Worm (Caenorhabditis elegans): Measurements from ENCODE around the gene znf-782.

- no peak for TF ChIP-seq hmbx-1 (tag; optimal IDR thresholded peaks at IDR 0.05)
- TF ChIP-seq pes-1 (GFP tag; IDR thresholded peaks at IDR 0.05), result no peak
- TF ChIP-seq ama-1 (optimal IDR thresholded peaks at IDR 0.05), result no peak
- TF ChIP-seq ceh-36 (tag; optimal IDR thresholded peaks at IDR 0.05), result no peak
- TF ChIP-seq ets-7 (tag; optimal IDR thresholded peaks at IDR 0.05), result no peak
- no peak for TF ChIP-seq flt-1 (GFP tag; IDR thresholded peaks at IDR 0.05)
- no peak for TF ChIP-seq hnd-1 (tag; optimal IDR thresholded peaks at IDR 0.05)
- no peak for TF ChIP-seq scrt-1 (GFP tag; IDR thresholded peaks at IDR 0.05)
- no peak for TF ChIP-seq tbx-11 (GFP tag; IDR thresholded peaks at IDR 0.05)
- no peak for TF ChIP-seq hmg-4 (GFP tag; optimal IDR thresholded peaks at IDR 0.05)
- no peak for TF ChIP-seq B0310.2 (tag; optimal IDR thresholded peaks at IDR 0.05)
- no peak for TF ChIP-seq sea-1 (GFP tag; conservative IDR thresholded peaks at IDR 0.05)
These were observed 51.9 kb downstream of the znf-782 start for ce11 chrIV:1015430-1015829.
